Worm (Caenorhabditis elegans): Measurements from ENCODE around the gene Y105C5A.10.
"Not testable (repeated sequence)": the region's sequence is repeated elsewhere in the genome, so short reads cannot be mapped to it uniquely, and the experiment has no call there.

The Y105C5A.10 gene

DNA sequence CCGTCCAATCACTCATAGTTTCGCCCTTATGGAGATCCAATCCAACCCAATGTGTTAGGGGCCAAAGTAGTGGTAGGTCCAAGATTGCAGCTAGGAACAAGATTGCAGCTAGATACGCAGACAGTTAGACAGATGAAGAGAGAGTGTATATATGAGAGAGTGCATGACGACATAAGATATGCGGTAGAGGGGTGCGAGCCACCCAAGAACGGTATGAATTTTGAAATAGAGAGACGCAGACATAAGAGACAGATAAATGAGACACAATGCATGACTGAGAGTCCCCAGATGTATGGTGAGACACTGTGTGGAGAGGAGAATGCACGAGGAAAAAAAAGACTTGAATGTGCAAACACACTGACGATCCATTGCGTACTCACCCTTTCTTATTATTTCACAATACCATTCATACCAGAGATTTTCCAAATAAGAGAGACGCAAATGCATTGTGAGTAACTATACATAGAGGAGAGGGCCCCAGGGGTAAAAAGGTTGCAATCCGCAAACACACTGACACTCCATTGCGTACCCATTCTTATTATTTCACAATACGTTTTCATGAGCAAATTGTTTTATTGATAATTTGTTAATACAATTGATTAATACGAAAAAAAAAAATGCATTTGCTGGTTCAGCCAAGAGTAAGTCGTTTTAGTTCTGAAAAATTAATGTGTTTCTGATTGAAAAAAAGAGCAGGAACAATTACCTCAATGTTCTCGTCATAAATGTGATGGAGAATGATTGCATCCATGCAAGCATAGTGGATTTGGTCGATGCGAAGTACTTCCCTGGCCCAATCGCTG lies 11.1 kb downstream of the Y105C5A.10 start, which contains the start of the genes Y105C5A.1268 and Y105C5A.1272 (continued):
- TF ChIP-seq ceh-82 (tag; optimal IDR thresholded peaks at IDR 0.05) (peak; percentile 72 to 79 (median 74)), tbx-2 (tag; optimal IDR thresholded peaks at IDR 0.05) (peak; percentile 96), C04F5.9 (tag; optimal IDR thresholded peaks at IDR 0.05) (peak; percentile 53), swsn-7 (tag; optimal IDR thresholded peaks at IDR 0.05) (peak; percentile 100), grh-1 (GFP tag; IDR thresholded peaks at IDR 0.05) (peak; percentile 91), skn-1 (tag; optimal IDR thresholded peaks at IDR 0.05) (peak; percentile 55), mef-2 (tag; optimal IDR thresholded peaks at IDR 0.05) (peak; percentile 6), blmp-1 (tag; optimal IDR thresholded peaks at IDR 0.05) (peak; percentile 44), elt-3 (tag; optimal IDR thresholded peaks at IDR 0.05) (peak in 2 of 6 experiments; percentile 29 to 57), nhr-47 (tag; optimal IDR thresholded peaks at IDR 0.05) (peak; percentile 97), efl-3 (GFP tag; optimal IDR thresholded peaks at IDR 0.05) (peak; percentile 46), lin-35 (GFP tag; optimal IDR thresholded peaks at IDR 0.05) (peak; percentile 79 to 84), unc-86 (tag; optimal IDR thresholded peaks at IDR 0.05) (peak; percentile 98), zip-4 (GFP tag; optimal IDR thresholded peaks at IDR 0.05) (peak; percentile 99), elt-2 (tag; optimal IDR thresholded peaks at IDR 0.05) (peak; percentile 91), fkh-8 (tag; optimal IDR thresholded peaks at IDR 0.05) (peak; percentile 89), nhr-237 (tag; optimal IDR thresholded peaks at IDR 0.05) (peak; percentile 87), mdl-1 (tag; optimal IDR thresholded peaks at IDR 0.05) (peak in 1 of 2 experiments; percentile 87), isw-1 (GFP tag; IDR thresholded peaks at IDR 0.05) (peak; percentile 92), jun-1 (tag; optimal IDR thresholded peaks at IDR 0.05) (peak; percentile 89)

DNA sequence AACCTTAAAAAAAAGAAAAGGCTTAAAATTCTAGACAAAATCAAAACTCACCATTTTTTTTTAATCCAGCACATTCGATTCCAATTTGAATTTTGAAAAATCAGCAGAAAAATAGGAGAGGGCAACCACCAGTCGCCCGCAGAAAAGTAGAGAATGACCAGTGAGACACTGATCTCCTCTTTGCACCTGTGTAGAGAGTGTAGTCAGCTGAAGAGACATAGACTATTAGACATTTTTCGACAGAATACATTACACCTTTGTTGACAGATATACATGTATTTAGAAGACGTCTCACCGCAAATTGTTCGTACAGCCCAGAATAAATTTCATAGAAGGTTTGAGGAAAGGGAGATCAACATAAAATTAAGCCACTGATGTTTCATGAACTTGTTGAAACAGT lies 12.7 kb downstream of the Y105C5A.10 start:
- TF ChIP-seq C04F5.9 (tag; optimal IDR thresholded peaks at IDR 0.05) (no peak), mep-1 (tag; optimal IDR thresholded peaks at IDR 0.05) (peak; percentile 39)

DNA sequence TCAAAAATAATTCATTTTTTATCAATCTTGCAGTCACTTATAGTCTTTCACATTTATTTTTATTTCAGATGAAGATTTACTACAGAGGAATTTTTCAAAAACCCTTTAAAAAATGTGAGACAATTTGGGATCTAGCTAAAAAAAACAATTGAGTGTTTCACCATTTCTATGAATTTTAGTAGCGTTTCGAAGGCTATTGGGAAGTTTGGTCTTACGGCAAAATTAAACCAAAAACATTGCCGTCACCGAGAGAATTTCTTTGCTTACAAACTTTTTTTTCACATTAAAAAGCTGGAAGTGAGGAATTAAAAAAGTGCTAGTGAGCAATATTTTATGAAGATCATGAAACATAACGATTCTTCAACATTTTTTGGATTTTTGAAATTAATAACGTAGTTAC lies 22.9 kb downstream of the Y105C5A.10 start:
- TF ChIP-seq efl-1 (optimal IDR thresholded peaks at IDR 0.05) (no peak), efl-1 (GFP tag; optimal IDR thresholded peaks at IDR 0.05 in 1 of 2) (peak in 1 of 2 experiments; percentile 7), lin-14 (GFP tag; optimal IDR thresholded peaks at IDR 0.05) (no peak)

DNA sequence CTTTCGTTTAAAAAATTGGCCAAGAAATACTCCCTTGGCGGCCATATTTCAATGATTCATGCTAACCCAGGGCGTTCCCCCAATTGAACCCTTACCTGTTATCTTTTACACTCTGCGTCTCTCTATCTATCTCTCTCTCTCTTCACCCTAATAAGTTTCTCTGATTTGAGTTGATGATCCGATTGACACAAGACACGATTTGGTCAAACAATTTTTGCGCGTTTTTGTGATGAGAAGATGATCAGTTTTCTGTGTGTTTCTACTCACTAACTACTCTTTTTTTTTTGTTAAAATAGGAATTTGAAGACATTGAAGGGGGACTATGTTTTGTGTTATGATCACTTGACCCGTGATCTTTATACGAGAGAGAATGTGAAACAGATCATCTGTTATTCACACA lies 37.4 kb downstream of the Y105C5A.10 start:
- peak; percentile 53 for TF ChIP-seq blmp-1 (tag; optimal IDR thresholded peaks at IDR 0.05)
- peak; percentile 42 for TF ChIP-seq snu-23 (GFP tag; optimal IDR thresholded peaks at IDR 0.05)
- TF ChIP-seq lsy-2 (tag; optimal IDR thresholded peaks at IDR 0.05): peak in 1 of 2 experiments; percentile 5
- peak; percentile 46 for TF ChIP-seq nhr-90 (tag; optimal IDR thresholded peaks at IDR 0.05; ENCODE audit: poor library complexity)
- TF ChIP-seq dsc-1 (tag; optimal IDR thresholded peaks at IDR 0.05): no peak
- TF ChIP-seq nhr-20 (tag; optimal IDR thresholded peaks at IDR 0.05): peak; percentile 53
- peak in 2 of 6 experiments; percentile 2 to 37 for TF ChIP-seq elt-3 (tag; optimal IDR thresholded peaks at IDR 0.05)
- no peak for TF ChIP-seq lir-3 (tag; optimal IDR thresholded peaks at IDR 0.05; ENCODE audit: poor library complexity)
- TF ChIP-seq pqm-1 (tag; optimal IDR thresholded peaks at IDR 0.05): no peak
- no peak for TF ChIP-seq nhr-12 (tag; optimal IDR thresholded peaks at IDR 0.05)
- peak; percentile 86 for TF ChIP-seq nhr-85 (tag)
- TF ChIP-seq lin-35 (GFP tag; optimal IDR thresholded peaks at IDR 0.05): peak in 1 of 2 experiments; percentile 21
- peak; percentile 85 for TF ChIP-seq nhr-71 (tag; optimal IDR thresholded peaks at IDR 0.05)

DNA sequence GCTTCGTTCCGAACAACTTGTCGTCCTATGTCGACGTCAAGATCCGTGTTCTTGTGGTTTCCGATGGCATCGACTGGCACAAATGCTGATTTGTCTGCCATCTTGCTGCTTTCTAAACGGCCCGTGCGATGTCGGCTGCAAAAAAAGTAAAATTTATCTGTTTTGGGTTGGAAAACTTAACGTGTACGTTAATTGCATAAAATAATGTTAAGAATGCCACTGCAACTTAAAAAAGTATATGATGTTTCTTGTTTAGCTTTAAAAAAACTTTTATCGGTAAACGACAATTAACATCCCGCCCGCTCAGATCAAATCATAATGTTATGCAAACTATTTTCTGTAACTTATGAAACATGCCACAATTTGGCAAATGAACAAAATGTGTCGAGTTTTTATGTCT lies 45.9 kb downstream of the Y105C5A.10 start, which contains the start of gene Y105C5A.26:
TSS of gene Y105C5A.26 (minus strand) at position 101 of the 400 bp plus-strand sequence.
- not testable (repeated sequence) for TF ChIP-seq egl-13, pax-3, elt-3 (tag; optimal IDR thresholded peaks at IDR 0.05)

Measured in whole organism, L1 larva.